Worm (Caenorhabditis elegans): ENCODE results near the gene aagr-3.

DNA sequence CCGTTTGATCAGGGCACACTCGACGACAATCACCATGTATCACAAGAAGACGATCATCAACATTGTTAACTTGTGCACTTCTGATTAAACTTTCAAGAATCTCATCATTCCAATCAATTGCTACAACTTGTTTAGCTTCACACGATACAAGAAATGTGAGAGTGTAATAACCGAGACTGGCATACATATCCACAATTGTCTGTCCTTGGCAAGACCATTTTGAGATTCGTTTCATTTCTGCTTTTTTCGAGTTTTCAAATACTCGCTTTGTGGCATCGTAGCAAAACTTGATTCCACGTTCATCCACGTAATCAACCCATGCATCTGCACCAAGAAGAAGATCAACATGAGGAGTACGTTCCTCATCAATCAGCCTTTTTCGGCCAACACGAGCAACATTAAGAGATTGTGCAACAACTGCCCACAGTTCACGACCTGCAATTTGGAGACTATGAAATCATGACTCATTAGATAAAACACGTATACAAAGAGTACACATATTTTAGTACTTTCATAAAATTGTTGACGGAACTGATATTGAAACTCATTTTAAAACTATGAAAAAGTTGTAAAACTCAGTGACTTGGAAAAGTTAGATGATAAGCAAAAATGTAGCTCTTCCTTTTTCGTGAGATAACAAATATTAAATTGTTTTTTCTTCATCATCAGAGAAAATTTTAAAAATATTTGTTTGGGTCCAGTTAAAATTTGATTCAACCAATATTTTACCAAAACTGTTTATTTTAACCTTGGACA lies 16.7 kb downstream of the aagr-3 start:
- TF ChIP-seq W03F9.2 (tag; optimal IDR thresholded peaks at IDR 0.05) = no peak
- no peak for TF ChIP-seq him-1 (tag; optimal IDR thresholded peaks at IDR 0.05)
- no peak for TF ChIP-seq dao-5 (tag; optimal IDR thresholded peaks at IDR 0.05)

Measured in whole organism, L4/young adult.